Fruit fly (Drosophila melanogaster) whole organism, wandering third instar larva: ENCODE results near the gene CG14676.

ENCODE experiments used
- Abd-B ChIP-seq: fragments of >200 bp; optimal IDR thresholded peaks from 2 replicates; lab custom pipeline; 2017; ENCODE audit warnings: missing biosample characterization, missing genetic modification characterization
- CG32264 ChIP-seq: fragments of 200-800 bp; sonication (Bioruptor generic); optimal IDR thresholded peaks from 2 replicates; lab custom pipeline; 2016; ENCODE audit warnings: missing biosample characterization, missing genetic modification characterization
- CG9705 ChIP-seq: fragments of 200-800 bp; sonication (Bioruptor generic); optimal IDR thresholded peaks from 2 replicates; lab custom pipeline; 2018; ENCODE audit warnings: missing biosample characterization, mild to moderate bottlenecking, missing genetic modification characterization
- CrebA ChIP-seq: fragments of 200-800 bp; sonication (Bioruptor generic); optimal IDR thresholded peaks from 2 replicates; lab custom pipeline; 2016; ENCODE audit warnings: missing biosample characterization, mild to moderate bottlenecking, missing genetic modification characterization, borderline replicate concordance
- Dfd ChIP-seq: fragments of >200 bp; optimal IDR thresholded peaks from 2 replicates; lab custom pipeline; 2017; ENCODE audit warnings: missing biosample characterization, missing genetic modification characterization
- Dif ChIP-seq: fragments of 200-275, 200-300 bp; sonication (Bioruptor generic); optimal IDR thresholded peaks from 2 replicates; lab custom pipeline; 2018; ENCODE audit warnings: missing biosample characterization, missing genetic modification characterization; ENCODE audit not compliant: partially characterized antibody
- GATAd ChIP-seq: sonication (Bioruptor generic); optimal IDR thresholded peaks from 2 replicates; lab custom pipeline; 2016; ENCODE audit warnings: missing biosample characterization, missing genetic modification characterization
- HLH106 ChIP-seq: fragments of 200-800 bp; optimal IDR thresholded peaks from 3 replicates; lab custom pipeline; 2019; ENCODE audit warnings: missing biosample characterization, mild to moderate bottlenecking, missing genetic modification characterization, moderate library complexity
- Hnf4 ChIP-seq: fragments of 200-800 bp; sonication (Bioruptor generic); optimal IDR thresholded peaks from 2 replicates; lab custom pipeline; 2016; ENCODE audit warnings: missing biosample characterization, mild to moderate bottlenecking, missing genetic modification characterization
- Hr78 ChIP-seq: fragments of >200 bp; optimal IDR thresholded peaks from 2 replicates; lab custom pipeline; 2017; ENCODE audit warnings: missing biosample characterization, missing genetic modification characterization
- Hr83 ChIP-seq: fragments of 200-300 bp; sonication (Bioruptor generic); optimal IDR thresholded peaks from 2 replicates; lab custom pipeline; 2016; ENCODE audit warnings: missing biosample characterization, mild to moderate bottlenecking, missing genetic modification characterization, moderate library complexity; ENCODE audit not compliant: poor library complexity, severe bottlenecking
- Jra ChIP-seq: sonication (Bioruptor generic); optimal IDR thresholded peaks from 2 replicates; lab custom pipeline; 2016; ENCODE audit warnings: missing biosample characterization, missing genetic modification characterization
- Mio ChIP-seq: sonication (Bioruptor generic); optimal IDR thresholded peaks from 2 replicates; lab custom pipeline; 2016; ENCODE audit warnings: missing biosample characterization, missing genetic modification characterization
- Myc ChIP-seq: fragments of >200 bp; optimal IDR thresholded peaks from 2 replicates; lab custom pipeline; 2017
- N ChIP-seq: fragments of >200 bp; optimal IDR thresholded peaks from 2 replicates; lab custom pipeline; 2018; ENCODE audit warnings: missing biosample characterization, missing external identifiers, missing genetic modification characterization
- OdsH ChIP-seq: fragments of 200-800 bp; sonication (Bioruptor generic); optimal IDR thresholded peaks from 2 replicates; lab custom pipeline; 2016; ENCODE audit warnings: missing biosample characterization, mild to moderate bottlenecking, missing genetic modification characterization
- Rel ChIP-seq, 2 experiments: fragments of 200-800 bp; sonication (Bioruptor generic) in 1 of 2; optimal IDR thresholded peaks; 2 replicates in 1 of 2; 3 replicates in 1 of 2; lab custom pipeline; 2016 to 2019; ENCODE audit warnings: mild to moderate bottlenecking in 2 of 2, missing biosample characterization in 2 of 2, missing genetic modification characterization in 2 of 2, moderate library complexity in 1 of 2
- Sp1 ChIP-seq: fragments of 200-800 bp; sonication (Bioruptor generic); optimal IDR thresholded peaks from 3 replicates; lab custom pipeline; 2019; ENCODE audit warnings: missing biosample characterization, mild to moderate bottlenecking, missing genetic modification characterization, moderate library complexity
- Vsx2 ChIP-seq: fragments of 200-300, 225-300 bp; sonication (Bioruptor generic); optimal IDR thresholded peaks from 2 replicates; lab custom pipeline; 2018; ENCODE audit warnings: missing biosample characterization, missing genetic modification characterization; ENCODE audit not compliant: partially characterized antibody
- br ChIP-seq: fragments of 200-800 bp; sonication (Bioruptor generic); optimal IDR thresholded peaks from 2 replicates; lab custom pipeline; 2016; ENCODE audit warnings: missing biosample characterization, missing genetic modification characterization
- brk ChIP-seq: fragments of 200-800 bp; sonication (Bioruptor generic); optimal IDR thresholded peaks from 2 replicates; lab custom pipeline; 2016; ENCODE audit warnings: missing biosample characterization, mild to moderate bottlenecking, missing genetic modification characterization
- dl ChIP-seq, 2 experiments: fragments of 175-275, 200-275 bp in 1 of 2; fragments of 200-275 bp in 1 of 2; sonication (Bioruptor generic); optimal IDR thresholded peaks; lab custom pipeline; 2018; ENCODE audit warnings: mild to moderate bottlenecking in 2 of 2, missing biosample characterization in 2 of 2, missing genetic modification characterization in 2 of 2, moderate library complexity in 2 of 2; ENCODE audit not compliant: partially characterized antibody in 2 of 2, insufficient read depth in 1 of 2
- dmrt93B ChIP-seq: fragments of 200-800 bp; sonication (Bioruptor generic); optimal IDR thresholded peaks from 2 replicates; lab custom pipeline; 2018; ENCODE audit warnings: missing biosample characterization, mild to moderate bottlenecking, missing genetic modification characterization
- dsf ChIP-seq: sonication (Bioruptor generic); optimal IDR thresholded peaks from 2 replicates; lab custom pipeline; 2016; ENCODE audit warnings: missing biosample characterization, missing genetic modification characterization, borderline replicate concordance
- ey ChIP-seq: fragments of 200-800 bp; sonication (Bioruptor generic); optimal IDR thresholded peaks from 2 replicates; lab custom pipeline; 2016; ENCODE audit warnings: missing biosample characterization, missing genetic modification characterization
- foxo ChIP-seq, 2 experiments: fragments of 200-800 bp; sonication (Bioruptor generic); optimal IDR thresholded peaks; 2 replicates in 1 of 2; 3 replicates in 1 of 2; lab custom pipeline; 2016 to 2017; ENCODE audit warnings: missing biosample characterization in 2 of 2, missing genetic modification characterization in 2 of 2
- fru ChIP-seq: fragments of 200-800 bp; sonication (Bioruptor generic); optimal IDR thresholded peaks from 3 replicates; lab custom pipeline; 2016; ENCODE audit warnings: missing biosample characterization, mild to moderate bottlenecking, missing genetic modification characterization
- h ChIP-seq: fragments of 200-800 bp; sonication (Bioruptor generic); optimal IDR thresholded peaks from 3 replicates; lab custom pipeline; 2016; ENCODE audit warnings: missing biosample characterization, mild to moderate bottlenecking, missing genetic modification characterization
- jim ChIP-seq: fragments of 175-275, 200-325 bp; sonication (Bioruptor generic); optimal IDR thresholded peaks from 2 replicates; lab custom pipeline; 2016; ENCODE audit warnings: missing biosample characterization, mild to moderate bottlenecking, missing genetic modification characterization
- lola ChIP-seq: fragments of >200 bp; optimal IDR thresholded peaks from 2 replicates; lab custom pipeline; 2017; ENCODE audit warnings: missing biosample characterization, missing genetic modification characterization
- pan ChIP-seq: fragments of >200 bp; optimal IDR thresholded peaks from 2 replicates; lab custom pipeline; 2017
- psq ChIP-seq: fragments of 200-800 bp; sonication (Bioruptor generic); optimal IDR thresholded peaks from 3 replicates; lab custom pipeline; 2017; ENCODE audit warnings: missing biosample characterization, mild to moderate bottlenecking, missing genetic modification characterization, moderate library complexity
- rgr ChIP-seq: fragments of 200-800 bp; sonication (Bioruptor generic); optimal IDR thresholded peaks from 3 replicates; lab custom pipeline; 2016; ENCODE audit warnings: missing biosample characterization, mild to moderate bottlenecking, missing genetic modification characterization
- sage ChIP-seq: fragments of 200-800 bp; sonication (Bioruptor generic); optimal IDR thresholded peaks from 2 replicates; lab custom pipeline; 2016; ENCODE audit warnings: missing biosample characterization, mild to moderate bottlenecking, missing genetic modification characterization
- sv ChIP-seq: fragments of 200-800 bp; sonication (Bioruptor generic); optimal IDR thresholded peaks from 3 replicates; lab custom pipeline; 2016; ENCODE audit warnings: missing biosample characterization, missing genetic modification characterization
- tai ChIP-seq: sonication (Bioruptor generic); optimal IDR thresholded peaks from 2 replicates; lab custom pipeline; 2016; ENCODE audit warnings: missing biosample characterization, missing genetic modification characterization
- usp ChIP-seq: fragments of >200 bp; optimal IDR thresholded peaks from 2 replicates; lab custom pipeline; 2017; ENCODE audit warnings: missing biosample characterization, missing genetic modification characterization
- woc ChIP-seq: sonication (Bioruptor generic); optimal IDR thresholded peaks from 2 replicates; lab custom pipeline; 2016; ENCODE audit warnings: missing biosample characterization, mild to moderate bottlenecking, missing genetic modification characterization

Gene CG14676

dm6 chr3R:5831339-5831738 is 15.7 kb upstream of the CG14676 start, which contains the start of gene CG1208:
CG1208 (plus strand) TSS chr3R:5831639.
- TF ChIP-seq ey (GFP tag; lab: Kevin White, UChicago) (no peak), Myc (lab: Kevin White, UChicago) (no peak), Abd-B (GFP tag; lab: Kevin White, UChicago) (no peak), CG32264 (GFP tag; lab: Kevin White, UChicago) (no peak), woc (GFP tag; lab: Kevin White, UChicago) (no peak), CrebA (no peak), OdsH (GFP tag; lab: Kevin White, UChicago) (no peak), dmrt93B (GFP tag; lab: Kevin White, UChicago) (no peak), sv (GFP tag; lab: Kevin White, UChicago) (no peak), Rel (GFP tag; optimal IDR thresholded peaks at IDR 0.05; lab: Kevin White, UChicago) (no peak), Rel (tag; optimal IDR thresholded peaks at IDR 0.05; lab: Kevin White, UChicago) (no peak), foxo (GFP tag; optimal IDR thresholded peaks at IDR 0.05; lab: Kevin White, UChicago) (no peak), CG9705 (no peak), Dif (no peak), Mio (GFP tag; lab: Kevin White, UChicago) (no peak), br (GFP tag; lab: Kevin White, UChicago) (no peak), tai (GFP tag; lab: Kevin White, UChicago) (no peak), jim (GFP tag; lab: Kevin White, UChicago) (no peak), GATAd (GFP tag; lab: Kevin White, UChicago) (no peak)

DNA sequence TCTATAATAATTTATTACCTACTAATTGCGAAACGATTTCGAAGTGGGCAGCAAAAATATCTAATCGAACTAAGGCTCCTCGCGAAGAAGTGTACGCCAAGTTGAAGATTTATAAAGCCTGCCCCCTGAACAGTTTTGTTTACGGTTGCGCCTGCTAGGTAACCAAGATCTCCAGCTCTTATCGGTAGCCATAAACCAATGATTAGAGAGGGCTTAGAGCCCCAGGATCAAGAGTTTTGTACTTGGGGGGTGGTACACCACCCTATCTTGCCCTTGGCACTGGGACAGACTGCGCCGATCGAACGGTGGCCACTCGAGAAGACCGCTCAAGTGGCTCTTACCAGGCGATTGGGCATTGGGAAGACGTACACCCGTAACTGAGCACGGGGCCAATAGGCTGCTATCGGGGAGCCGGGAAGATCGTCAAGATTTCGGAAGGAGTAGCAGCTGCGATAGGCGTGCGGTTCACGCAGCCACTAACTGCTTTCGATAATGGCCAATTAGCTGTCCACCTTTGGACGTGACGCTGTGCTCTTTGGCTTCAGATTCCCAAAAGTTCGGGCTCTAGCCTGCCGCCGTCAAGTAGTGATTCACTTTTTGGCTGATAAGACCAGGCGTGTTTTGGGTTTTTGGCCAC is 14.6 kb upstream of the CG14676 start:
- TF ChIP-seq dmrt93B (GFP tag; lab: Kevin White, UChicago): no peak

dm6 chr3R:5833948-5834504 is 13.0 kb upstream of the CG14676 start:
- peak; percentile 77 for TF ChIP-seq br (GFP tag; lab: Kevin White, UChicago)
- TF ChIP-seq psq (GFP tag; lab: Kevin White, UChicago): peak; percentile 78
- TF ChIP-seq Myc (lab: Kevin White, UChicago): no peak
- TF ChIP-seq usp: no peak
- no peak for TF ChIP-seq lola
- TF ChIP-seq sv (GFP tag; lab: Kevin White, UChicago): no peak
- TF ChIP-seq CrebA: no peak
- TF ChIP-seq Rel (GFP tag; optimal IDR thresholded peaks at IDR 0.05; lab: Kevin White, UChicago): peak; percentile 17
- TF ChIP-seq Rel (tag; optimal IDR thresholded peaks at IDR 0.05; lab: Kevin White, UChicago): no peak
- no peak for TF ChIP-seq pan
- no peak for TF ChIP-seq jim (GFP tag; lab: Kevin White, UChicago)
- peak; percentile 87 for TF ChIP-seq ey (GFP tag; lab: Kevin White, UChicago)
- peak; percentile 39 for TF ChIP-seq sage (GFP tag; lab: Kevin White, UChicago)
- no peak for TF ChIP-seq N
- TF ChIP-seq Dfd: no peak
- TF ChIP-seq dl (GFP tag; optimal IDR thresholded peaks at IDR 0.05; lab: Kevin White, UChicago; ENCODE audit: insufficient read depth in 1 of 2, partially characterized antibody in 2 of 2): no peak
- peak; percentile 69 for TF ChIP-seq HLH106
- no peak for TF ChIP-seq brk (GFP tag; lab: Kevin White, UChicago)
- TF ChIP-seq foxo (GFP tag; optimal IDR thresholded peaks at IDR 0.05; lab: Kevin White, UChicago): peak in 1 of 2 experiments; percentile 82
- peak; percentile 84 for TF ChIP-seq h (GFP tag; lab: Kevin White, UChicago)
- TF ChIP-seq Hnf4: peak; percentile 74
- peak; percentile 72 for TF ChIP-seq OdsH (GFP tag; lab: Kevin White, UChicago)
- peak; percentile 62 for TF ChIP-seq dmrt93B (GFP tag; lab: Kevin White, UChicago)
- no peak for TF ChIP-seq Vsx2 (GFP tag; lab: Kevin White, UChicago)
- TF ChIP-seq GATAd (GFP tag; lab: Kevin White, UChicago): peak; percentile 22
- TF ChIP-seq Jra (GFP tag; lab: Kevin White, UChicago): peak; percentile 35
- TF ChIP-seq Hr78 (GFP tag; lab: Kevin White, UChicago): no peak
- TF ChIP-seq tai (GFP tag; lab: Kevin White, UChicago): peak; percentile 68
- no peak for TF ChIP-seq dsf
- no peak for TF ChIP-seq CG9705
- no peak for TF ChIP-seq Mio (GFP tag; lab: Kevin White, UChicago)
- TF ChIP-seq Hr83 (GFP tag; lab: Kevin White, UChicago): no peak
- no peak for TF ChIP-seq Abd-B (GFP tag; lab: Kevin White, UChicago)
- TF ChIP-seq rgr (GFP tag; lab: Kevin White, UChicago): peak; percentile 73
- peak; percentile 59 for TF ChIP-seq Sp1
- TF ChIP-seq Dif: no peak
- TF ChIP-seq woc (GFP tag; lab: Kevin White, UChicago): peak; percentile 51
- TF ChIP-seq CG32264 (GFP tag; lab: Kevin White, UChicago): peak; percentile 58
- TF ChIP-seq fru (GFP tag; lab: Kevin White, UChicago): peak; percentile 80
